Fruit fly (Drosophila melanogaster) whole organism, pupa: ENCODE results near the gene Srp54.

Source experiments
- CG10348 ChIP-seq: fragments of 200-800 bp; sonication (Bioruptor generic); IDR thresholded peaks from 2 replicates; pipeline ENCODE4 v1.3.6; 2022; ENCODE audit warnings: missing biosample characterization, missing genetic modification characterization
- CG12605 ChIP-seq: fragments of 200-800 bp; sonication (Bioruptor generic); IDR thresholded peaks from 2 replicates; pipeline ENCODE4 v1.3.6; 2022; ENCODE audit warnings: missing biosample characterization, missing genetic modification characterization
- CG13204 ChIP-seq: fragments of 200-800 bp; sonication (Bioruptor generic); optimal IDR thresholded peaks from 2 replicates; lab custom pipeline; 2018; ENCODE audit warnings: missing biosample characterization, mild to moderate bottlenecking, missing genetic modification characterization, moderate library complexity
- CG14655 ChIP-seq: fragments of 200-800 bp; sonication (Bioruptor generic); optimal IDR thresholded peaks from 3 replicates; lab custom pipeline; 2017; ENCODE audit warnings: mild to moderate bottlenecking, missing biosample characterization, missing genetic modification reagents, missing genetic modification characterization
- CG15710 ChIP-seq: fragments of 200-800 bp; sonication (Bioruptor generic); optimal IDR thresholded peaks from 2 replicates; lab custom pipeline; 2018; ENCODE audit warnings: missing biosample characterization, mild to moderate bottlenecking, missing genetic modification characterization, moderate library complexity
- CG17806 ChIP-seq: fragments of 200-800 bp; sonication (Bioruptor generic); optimal IDR thresholded peaks from 2 replicates; lab custom pipeline; 2018; ENCODE audit warnings: missing biosample characterization, mild to moderate bottlenecking, missing genetic modification characterization, moderate library complexity
- CG32121 ChIP-seq: fragments of 200-800 bp; sonication (Bioruptor generic); IDR thresholded peaks from 2 replicates; pipeline ENCODE4 v1.3.6; 2022; ENCODE audit warnings: missing biosample characterization, missing genetic modification characterization
- CG34367 ChIP-seq: fragments of 200-800 bp; sonication (Bioruptor generic); optimal IDR thresholded peaks from 2 replicates; lab custom pipeline; 2018; ENCODE audit warnings: missing biosample characterization, mild to moderate bottlenecking, missing genetic modification characterization
- CG4496 ChIP-seq: fragments of 200-800 bp; sonication (Bioruptor generic); IDR thresholded peaks from 3 replicates; pipeline ENCODE4 v1.3.6; 2022; ENCODE audit warnings: missing biosample characterization, missing genetic modification characterization
- CG8159 ChIP-seq: fragments of 200-800 bp; sonication (Bioruptor generic); optimal IDR thresholded peaks from 3 replicates; lab custom pipeline; 2018; ENCODE audit warnings: missing biosample characterization, mild to moderate bottlenecking, missing genetic modification characterization, moderate library complexity
- CG8301 ChIP-seq: fragments of 200-800 bp; sonication (Bioruptor generic); optimal IDR thresholded peaks from 2 replicates; lab custom pipeline; 2018; ENCODE audit warnings: missing biosample characterization, mild to moderate bottlenecking, missing genetic modification characterization
- CG9948 ChIP-seq: fragments of 200-800 bp; sonication (Bioruptor generic); optimal IDR thresholded peaks from 2 replicates; lab custom pipeline; 2018; ENCODE audit warnings: missing biosample characterization, mild to moderate bottlenecking, missing genetic modification characterization, moderate library complexity
- D1 ChIP-seq: fragments of 200-800 bp; sonication (Bioruptor generic); optimal IDR thresholded peaks from 2 replicates; lab custom pipeline; 2018; ENCODE audit warnings: missing biosample characterization, mild to moderate bottlenecking, missing genetic modification characterization, moderate library complexity
- EcR ChIP-seq: fragments of 200-800 bp; sonication (Bioruptor generic); optimal IDR thresholded peaks from 3 replicates; lab custom pipeline; 2019; ENCODE audit warnings: missing biosample characterization, missing genetic modification characterization, mild to moderate bottlenecking, moderate library complexity, missing genetic modification reagents
- Ets98B ChIP-seq: fragments of 200-800 bp; sonication (Bioruptor generic); IDR thresholded peaks from 2 replicates; pipeline ENCODE4 v1.3.6; 2022; ENCODE audit warnings: missing biosample characterization, missing genetic modification characterization
- Pif1A ChIP-seq: fragments of 200-800 bp; sonication (Bioruptor generic); optimal IDR thresholded peaks from 3 replicates; lab custom pipeline; 2016; ENCODE audit warnings: missing biosample characterization, missing genetic modification characterization
- Pif1B ChIP-seq: fragments of 200-800 bp; sonication (Bioruptor generic); optimal IDR thresholded peaks from 3 replicates; lab custom pipeline; 2016; ENCODE audit warnings: missing biosample characterization, missing genetic modification characterization
- Snoo ChIP-seq: fragments of 200-800 bp; sonication (Bioruptor generic); optimal IDR thresholded peaks from 3 replicates; lab custom pipeline; 2017; ENCODE audit warnings: missing biosample characterization, mild to moderate bottlenecking, missing genetic modification characterization, inconsistent platforms
- fd96Ca ChIP-seq: fragments of 200-800 bp; sonication (Bioruptor generic); IDR thresholded peaks from 3 replicates; pipeline ENCODE4 v1.3.6; 2022; ENCODE audit warnings: missing biosample characterization, missing genetic modification characterization
- gl ChIP-seq: fragments of 200-800 bp; sonication (Bioruptor generic); optimal IDR thresholded peaks from 2 replicates; lab custom pipeline; 2018; ENCODE audit warnings: missing biosample characterization, mild to moderate bottlenecking, missing genetic modification characterization
- rn ChIP-seq: fragments of 200-800 bp; sonication (Bioruptor generic); IDR thresholded peaks from 2 replicates; pipeline ENCODE4 v1.3.6; 2022; ENCODE audit warnings: missing biosample characterization, missing genetic modification characterization

Gene Srp54

DNA sequence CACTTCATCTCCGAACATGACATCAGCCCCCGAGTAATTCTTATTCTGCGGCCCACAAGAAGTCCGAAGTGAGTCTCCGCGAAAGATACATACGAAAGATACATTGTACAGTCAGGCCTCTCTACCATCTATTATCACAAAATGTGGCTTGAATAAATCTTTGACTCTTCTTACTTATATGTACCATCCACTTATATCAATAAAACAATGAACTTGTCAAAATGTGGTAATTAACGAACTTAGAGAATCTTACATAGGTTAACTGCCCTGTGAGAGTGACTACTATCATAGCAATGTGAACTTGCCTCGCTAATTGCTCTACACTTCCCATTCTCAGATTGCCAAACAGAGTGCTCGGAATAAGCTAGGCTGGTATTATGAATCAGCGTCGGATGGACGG, 6.1 kb upstream of the Srp54 start:
- TF ChIP-seq D1 (tag; lab: Kevin White, UChicago) (no peak), CG32121 (peak; percentile 56; the same call in 1 of the 2 replicates), CG14655 (GFP tag; lab: Kevin White, UChicago) (peak; percentile 55), CG9948 (peak; percentile 12), gl (peak; percentile 21), Ets98B (peak; percentile 74), CG4496 (GFP tag; lab: Robert Waterston, UW) (peak; percentile 78), Pif1B (GFP tag; lab: Kevin White, UChicago) (peak; percentile 17), EcR (GFP tag; lab: Kevin White, UChicago) (no peak), CG8301 (tag; lab: Kevin White, UChicago) (peak; percentile 61), CG12605 (peak; percentile 70), CG8159 (tag; lab: Kevin White, UChicago) (peak; percentile 43), fd96Ca (peak; percentile 76; the same call in 2 of the 3 replicates), CG17806 (tag; lab: Kevin White, UChicago) (peak; percentile 38), Snoo (tag; lab: Kevin White, UChicago) (no peak), Pif1A (peak; percentile 2), CG13204 (GFP tag; lab: Kevin White, UChicago) (no peak)

DNA sequence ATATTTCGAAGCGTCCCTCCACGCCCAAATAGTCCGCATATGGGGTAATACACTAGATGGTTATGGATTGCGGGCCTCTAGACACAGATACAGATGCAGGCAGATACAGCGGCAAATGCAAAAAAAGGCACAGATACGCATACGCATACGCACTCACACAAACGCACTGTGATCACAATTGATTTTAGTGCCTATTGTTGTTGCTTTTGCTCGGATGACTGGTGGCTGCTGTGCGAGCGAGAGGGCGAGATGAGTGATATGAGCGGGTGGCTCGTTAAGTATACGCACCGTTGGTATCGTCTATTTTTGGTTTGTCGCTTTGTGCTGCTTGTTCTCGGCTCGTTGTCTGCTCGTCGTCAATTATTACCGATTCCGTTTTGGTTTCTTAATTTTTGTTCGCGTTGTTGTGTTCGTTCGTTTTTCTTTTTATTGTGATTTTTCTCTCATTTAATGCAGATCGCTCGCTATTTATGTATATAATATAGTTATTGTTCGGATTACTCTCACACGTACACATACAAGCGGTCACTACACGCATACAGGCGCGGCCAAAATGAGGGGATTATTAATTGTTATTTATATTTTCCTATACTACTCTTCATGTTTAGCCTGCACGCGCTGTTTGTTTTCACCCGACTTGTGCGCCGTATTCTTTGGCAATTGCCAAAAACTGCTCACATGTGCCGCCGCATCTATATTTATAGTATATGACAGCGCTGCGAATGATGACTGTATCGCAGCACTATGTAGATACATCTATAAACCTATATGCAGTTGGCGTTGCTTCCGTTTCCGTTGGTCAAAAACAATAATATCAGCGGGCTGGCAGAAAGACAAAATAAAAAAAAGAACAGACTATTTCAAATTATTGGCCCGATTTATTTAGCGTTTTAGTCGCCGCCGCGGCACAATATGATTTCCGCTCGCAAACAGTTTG, 5.1 kb upstream of the Srp54 start:
- TF ChIP-seq rn (GFP tag; lab: Robert Waterston, UW) = no peak
- peak; percentile 31; the same call in 1 of the 2 replicates for TF ChIP-seq Ets98B
- no peak for TF ChIP-seq CG34367 (tag; lab: Kevin White, UChicago)
- TF ChIP-seq CG12605 = no peak
- TF ChIP-seq CG14655 (GFP tag; lab: Kevin White, UChicago) = no peak
- TF ChIP-seq CG4496 (GFP tag; lab: Robert Waterston, UW) = peak; percentile 60
- TF ChIP-seq Pif1B (GFP tag; lab: Kevin White, UChicago) = peak; percentile 19
- TF ChIP-seq Pif1A = no peak
- peak; percentile 60 for TF ChIP-seq EcR (GFP tag; lab: Kevin White, UChicago)
- no peak for TF ChIP-seq CG8159 (tag; lab: Kevin White, UChicago)
- TF ChIP-seq CG9948 = no peak
- peak; percentile 44 for TF ChIP-seq gl
- TF ChIP-seq CG8301 (tag; lab: Kevin White, UChicago) = no peak
- TF ChIP-seq fd96Ca = no peak
- no peak for TF ChIP-seq CG10348 (GFP tag; lab: Robert Waterston, UW)
- TF ChIP-seq D1 (tag; lab: Kevin White, UChicago) = no peak
- peak; percentile 13 for TF ChIP-seq CG15710 (tag; lab: Kevin White, UChicago)
- TF ChIP-seq CG17806 (tag; lab: Kevin White, UChicago) = no peak
- peak; percentile 56 for TF ChIP-seq CG13204 (GFP tag; lab: Kevin White, UChicago)

DNA sequence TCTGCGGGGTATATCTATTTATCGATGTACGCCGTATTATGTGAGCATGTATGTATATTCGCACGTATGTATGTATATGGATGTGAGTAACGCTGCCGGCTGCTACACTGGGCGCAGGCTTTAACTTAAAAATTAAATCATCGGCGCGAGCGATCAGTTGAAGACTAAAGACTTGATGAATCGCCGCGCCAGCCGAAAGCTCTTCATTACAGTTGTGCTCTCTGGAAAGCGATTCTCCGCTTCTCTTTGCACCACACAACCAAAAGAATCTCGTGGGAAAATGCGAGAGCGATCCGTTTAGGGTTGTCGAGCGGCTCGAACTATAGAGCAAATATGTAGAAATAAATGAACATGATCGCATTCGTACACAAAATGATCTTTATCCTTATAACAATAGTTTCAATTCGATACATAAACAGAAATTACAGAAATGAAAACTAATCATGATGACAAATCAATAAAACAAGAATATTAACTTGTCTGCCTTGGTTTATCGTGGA, 4.2 kb upstream of the Srp54 start, which contains the start of gene CG13124:
Gene CG13124, minus strand, starts transcription at position 166 of the 500 bp plus-strand sequence.
- TF ChIP-seq Pif1B (GFP tag; lab: Kevin White, UChicago) (no peak), fd96Ca (no peak), Ets98B (peak; percentile 51; the same call in 1 of the 2 replicates), rn (GFP tag; lab: Robert Waterston, UW) (no peak), CG32121 (no peak), D1 (tag; lab: Kevin White, UChicago) (no peak), CG12605 (peak; percentile 65), CG9948 (no peak), Pif1A (peak; percentile 19), CG34367 (tag; lab: Kevin White, UChicago) (no peak), CG4496 (GFP tag; lab: Robert Waterston, UW) (no peak), gl (no peak), CG10348 (GFP tag; lab: Robert Waterston, UW) (no peak), CG14655 (GFP tag; lab: Kevin White, UChicago) (peak; percentile 17), CG8301 (tag; lab: Kevin White, UChicago) (peak; percentile 9), CG15710 (tag; lab: Kevin White, UChicago) (no peak), CG17806 (tag; lab: Kevin White, UChicago) (no peak), EcR (GFP tag; lab: Kevin White, UChicago) (no peak), Snoo (tag; lab: Kevin White, UChicago) (peak; percentile 21), CG13204 (GFP tag; lab: Kevin White, UChicago) (peak; percentile 8), CG8159 (tag; lab: Kevin White, UChicago) (peak; percentile 25)
- TF ChIP-seq, all 21 proteins: peak for 8

DNA sequence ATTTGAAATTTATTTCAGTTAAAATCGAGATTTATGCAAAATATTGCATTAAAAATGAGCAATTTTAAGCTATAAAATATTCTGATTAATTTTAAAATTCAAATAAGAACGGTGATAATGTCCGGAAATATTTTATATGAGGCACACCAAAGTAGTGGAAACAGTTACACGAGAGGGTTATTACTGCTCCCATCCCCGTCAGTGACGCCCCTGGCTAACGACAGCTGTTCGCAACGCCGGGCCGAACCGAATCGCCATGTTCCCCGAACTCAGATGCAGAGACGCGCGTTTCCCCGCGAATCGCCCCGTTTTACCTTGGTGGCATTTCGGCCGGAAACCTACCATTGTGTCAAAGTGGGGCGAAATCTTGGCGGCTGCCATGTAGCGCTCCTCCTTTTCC, 928 bp upstream of the Srp54 start:
- TF ChIP-seq EcR (GFP tag; lab: Kevin White, UChicago) = no peak
- TF ChIP-seq rn (GFP tag; lab: Robert Waterston, UW) = no peak
- peak; percentile 0 for TF ChIP-seq CG8301 (tag; lab: Kevin White, UChicago)
- peak; percentile 73 for TF ChIP-seq CG4496 (GFP tag; lab: Robert Waterston, UW)
- peak; percentile 5 for TF ChIP-seq CG17806 (tag; lab: Kevin White, UChicago)
- 0 out of 2 replicates have a peak, but pooled peaks have one; percentile 17 for TF ChIP-seq CG12605
- TF ChIP-seq CG14655 (GFP tag; lab: Kevin White, UChicago) = no peak
- TF ChIP-seq Ets98B = peak; percentile 76
- TF ChIP-seq CG34367 (tag; lab: Kevin White, UChicago) = no peak
- TF ChIP-seq CG10348 (GFP tag; lab: Robert Waterston, UW) = no peak
- peak; percentile 39 for TF ChIP-seq Pif1A
- TF ChIP-seq Pif1B (GFP tag; lab: Kevin White, UChicago) = no peak
- no peak for TF ChIP-seq CG15710 (tag; lab: Kevin White, UChicago)
- peak; percentile 10 for TF ChIP-seq Snoo (tag; lab: Kevin White, UChicago)
- peak; percentile 63; the same call in 2 of the 3 replicates for TF ChIP-seq fd96Ca
- no peak for TF ChIP-seq CG9948
- TF ChIP-seq D1 (tag; lab: Kevin White, UChicago) = no peak
- no peak for TF ChIP-seq CG13204 (GFP tag; lab: Kevin White, UChicago)
- peak; percentile 50; the same call in 1 of the 2 replicates for TF ChIP-seq CG32121
- TF ChIP-seq gl = no peak
- TF ChIP-seq CG8159 (tag; lab: Kevin White, UChicago) = no peak
